Fruit fly (Drosophila melanogaster) whole organism, prepupa: Measurements from ENCODE around the gene CG43732.

Source experiments
- CG1621 ChIP-seq: fragments of 200-800 bp; sonication (Bioruptor generic); optimal IDR thresholded peaks from 3 replicates; lab custom pipeline; 2018; ENCODE audit warnings: missing biosample characterization, mild to moderate bottlenecking, missing genetic modification characterization
- CG6163 ChIP-seq: fragments of 200-800 bp; sonication (Bioruptor generic); IDR thresholded peaks from 3 replicates; pipeline ENCODE4 v1.3.6; 2022; ENCODE audit warnings: missing biosample characterization, missing genetic modification characterization
- Eip78C ChIP-seq: fragments of 200-800 bp; sonication (Bioruptor generic); peaks from one replicate; lab custom pipeline; 2016; ENCODE audit warnings: missing biosample characterization, missing genetic modification characterization

- TF ChIP-seq CG1621 (tag; lab: Kevin White, UChicago) (no peak), CG6163 (no peak), Eip78C (GFP tag; lab: Kevin White, UChicago) (peak; percentile 39)
Observed at dm6 chr3R:19017318-19018043, 67.5 kb downstream of the CG43732 start.
